Fruit fly (Drosophila melanogaster): ENCODE results near the gene Dhrs4.

DNA sequence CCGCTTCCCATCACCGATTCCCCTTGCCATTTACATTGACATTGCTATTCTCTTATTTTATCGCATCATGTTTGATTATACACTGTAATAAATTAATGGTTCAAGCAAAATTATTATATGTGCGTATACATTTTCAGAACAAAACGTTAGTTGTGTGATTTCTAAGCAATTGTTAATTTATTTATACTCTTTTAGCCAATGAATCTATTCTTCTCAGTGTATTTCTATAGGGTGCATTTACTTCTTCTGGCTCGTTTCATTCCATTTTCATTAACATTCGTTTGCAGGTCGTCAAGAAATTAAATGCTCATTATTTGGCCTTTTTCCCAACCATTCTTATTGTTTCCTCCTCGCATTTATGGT lies 46.1 kb upstream of the Dhrs4 start:
- TF ChIP-seq CG9948 (tag; optimal IDR thresholded peaks at IDR 0.05): peak; percentile 60
- TF ChIP-seq Pif1A (GFP tag; optimal IDR thresholded peaks at IDR 0.05): peak; percentile 32
- TF ChIP-seq CG4496 (GFP tag; IDR thresholded peaks at IDR 0.05): peak; percentile 84
- peak; percentile 61 for TF ChIP-seq CG14655 (GFP tag; optimal IDR thresholded peaks at IDR 0.05)
- no peak for TF ChIP-seq gl (tag; optimal IDR thresholded peaks at IDR 0.05)

All from whole organism, pupa.